Worm (Caenorhabditis elegans) whole organism, L4/young adult: ENCODE results near the gene Y52E8A.3.

ENCODE experiments used
- W03F9.2 ChIP-seq: fragments of 150-350 bp; optimal IDR thresholded peaks from 2 replicates; lab custom pipeline; 2014; ENCODE audit warnings: missing biosample characterization, missing genetic modification characterization
- dao-5 ChIP-seq: sonication (generic microtip); optimal IDR thresholded peaks from 2 replicates; lab custom pipeline; 2016; ENCODE audit warnings: missing genotype, missing genetic modification characterization, moderate library complexity, missing compliant biosample characterization

DNA sequence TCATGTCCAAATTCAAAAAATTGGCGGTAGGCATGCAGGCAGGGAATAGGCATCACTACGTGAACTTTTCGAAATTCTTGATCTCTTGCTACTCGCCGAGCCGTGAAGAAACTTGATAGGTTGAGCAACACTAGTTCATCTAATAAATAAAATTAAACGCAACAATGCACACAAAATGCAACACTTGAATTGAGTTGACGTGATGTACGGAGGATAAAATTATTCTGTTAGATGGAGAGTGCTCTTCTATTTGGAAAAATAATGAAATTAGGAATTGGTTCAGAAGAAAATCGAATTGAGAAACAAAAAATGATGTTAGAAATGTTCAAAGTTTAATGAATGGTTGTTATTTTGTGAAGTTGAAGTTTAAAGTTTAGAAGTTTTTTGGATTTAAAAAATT is 29.8 kb downstream of the Y52E8A.3 start:
- TF ChIP-seq dao-5, result no peak
- TF ChIP-seq W03F9.2, result no peak
